Worm (Caenorhabditis elegans): Measurements from ENCODE around the gene C40H1.3.

ce11 chrIII:9340025-9340424, 10.9 kb upstream of the C40H1.3 start:
- no peak for TF ChIP-seq D1046.2 (GFP tag; IDR thresholded peaks at IDR 0.05)
- no peak for TF ChIP-seq nhr-41 (GFP tag; IDR thresholded peaks at IDR 0.05)
